Fruit fly (Drosophila melanogaster) whole organism, pupa: ENCODE results near the gene mip130.
A peak's percentile ranks its signal among the peaks of the same experiment; 100 is the strongest.

Source experiments
- CG10348 ChIP-seq: fragments of 200-800 bp; sonication (Bioruptor generic); IDR thresholded peaks from 2 replicates; pipeline ENCODE4 v1.3.6; 2022; ENCODE audit warnings: missing biosample characterization, missing genetic modification characterization
- CG12605 ChIP-seq: fragments of 200-800 bp; sonication (Bioruptor generic); IDR thresholded peaks from 2 replicates; pipeline ENCODE4 v1.3.6; 2022; ENCODE audit warnings: missing biosample characterization, missing genetic modification characterization
- CG13204 ChIP-seq: fragments of 200-800 bp; sonication (Bioruptor generic); optimal IDR thresholded peaks from 2 replicates; lab custom pipeline; 2018; ENCODE audit warnings: missing biosample characterization, mild to moderate bottlenecking, missing genetic modification characterization, moderate library complexity
- CG14655 ChIP-seq: fragments of 200-800 bp; sonication (Bioruptor generic); optimal IDR thresholded peaks from 3 replicates; lab custom pipeline; 2017; ENCODE audit warnings: mild to moderate bottlenecking, missing biosample characterization, missing genetic modification reagents, missing genetic modification characterization
- CG15710 ChIP-seq: fragments of 200-800 bp; sonication (Bioruptor generic); optimal IDR thresholded peaks from 2 replicates; lab custom pipeline; 2018; ENCODE audit warnings: missing biosample characterization, mild to moderate bottlenecking, missing genetic modification characterization, moderate library complexity
- CG17806 ChIP-seq: fragments of 200-800 bp; sonication (Bioruptor generic); optimal IDR thresholded peaks from 2 replicates; lab custom pipeline; 2018; ENCODE audit warnings: missing biosample characterization, mild to moderate bottlenecking, missing genetic modification characterization, moderate library complexity
- CG32121 ChIP-seq: fragments of 200-800 bp; sonication (Bioruptor generic); IDR thresholded peaks from 2 replicates; pipeline ENCODE4 v1.3.6; 2022; ENCODE audit warnings: missing biosample characterization, missing genetic modification characterization
- CG34367 ChIP-seq: fragments of 200-800 bp; sonication (Bioruptor generic); optimal IDR thresholded peaks from 2 replicates; lab custom pipeline; 2018; ENCODE audit warnings: missing biosample characterization, mild to moderate bottlenecking, missing genetic modification characterization
- CG4496 ChIP-seq: fragments of 200-800 bp; sonication (Bioruptor generic); IDR thresholded peaks from 3 replicates; pipeline ENCODE4 v1.3.6; 2022; ENCODE audit warnings: missing biosample characterization, missing genetic modification characterization
- CG8159 ChIP-seq: fragments of 200-800 bp; sonication (Bioruptor generic); optimal IDR thresholded peaks from 3 replicates; lab custom pipeline; 2018; ENCODE audit warnings: missing biosample characterization, mild to moderate bottlenecking, missing genetic modification characterization, moderate library complexity
- CG8301 ChIP-seq: fragments of 200-800 bp; sonication (Bioruptor generic); optimal IDR thresholded peaks from 2 replicates; lab custom pipeline; 2018; ENCODE audit warnings: missing biosample characterization, mild to moderate bottlenecking, missing genetic modification characterization
- CG9948 ChIP-seq: fragments of 200-800 bp; sonication (Bioruptor generic); optimal IDR thresholded peaks from 2 replicates; lab custom pipeline; 2018; ENCODE audit warnings: missing biosample characterization, mild to moderate bottlenecking, missing genetic modification characterization, moderate library complexity
- D1 ChIP-seq: fragments of 200-800 bp; sonication (Bioruptor generic); optimal IDR thresholded peaks from 2 replicates; lab custom pipeline; 2018; ENCODE audit warnings: missing biosample characterization, mild to moderate bottlenecking, missing genetic modification characterization, moderate library complexity
- EcR ChIP-seq: fragments of 200-800 bp; sonication (Bioruptor generic); optimal IDR thresholded peaks from 3 replicates; lab custom pipeline; 2019; ENCODE audit warnings: missing biosample characterization, missing genetic modification characterization, mild to moderate bottlenecking, moderate library complexity, missing genetic modification reagents
- Ets98B ChIP-seq: fragments of 200-800 bp; sonication (Bioruptor generic); IDR thresholded peaks from 2 replicates; pipeline ENCODE4 v1.3.6; 2022; ENCODE audit warnings: missing biosample characterization, missing genetic modification characterization
- Pif1A ChIP-seq: fragments of 200-800 bp; sonication (Bioruptor generic); optimal IDR thresholded peaks from 3 replicates; lab custom pipeline; 2016; ENCODE audit warnings: missing biosample characterization, missing genetic modification characterization
- Pif1B ChIP-seq: fragments of 200-800 bp; sonication (Bioruptor generic); optimal IDR thresholded peaks from 3 replicates; lab custom pipeline; 2016; ENCODE audit warnings: missing biosample characterization, missing genetic modification characterization
- Snoo ChIP-seq: fragments of 200-800 bp; sonication (Bioruptor generic); optimal IDR thresholded peaks from 3 replicates; lab custom pipeline; 2017; ENCODE audit warnings: missing biosample characterization, mild to moderate bottlenecking, missing genetic modification characterization, inconsistent platforms
- fd96Ca ChIP-seq: fragments of 200-800 bp; sonication (Bioruptor generic); IDR thresholded peaks from 3 replicates; pipeline ENCODE4 v1.3.6; 2022; ENCODE audit warnings: missing biosample characterization, missing genetic modification characterization
- gl ChIP-seq: fragments of 200-800 bp; sonication (Bioruptor generic); optimal IDR thresholded peaks from 2 replicates; lab custom pipeline; 2018; ENCODE audit warnings: missing biosample characterization, mild to moderate bottlenecking, missing genetic modification characterization
- rn ChIP-seq: fragments of 200-800 bp; sonication (Bioruptor generic); IDR thresholded peaks from 2 replicates; pipeline ENCODE4 v1.3.6; 2022; ENCODE audit warnings: missing biosample characterization, missing genetic modification characterization

The mip130 gene

dm6 chrX:1944245-1945114 is 36.4 kb downstream of the mip130 start:
- TF ChIP-seq CG32121 (GFP tag; lab: Robert Waterston, UW) (no peak), CG9948 (peak; percentile 5), Pif1B (GFP tag; lab: Kevin White, UChicago) (no peak), CG17806 (tag; lab: Kevin White, UChicago) (peak; percentile 26), CG15710 (peak; percentile 4), EcR (GFP tag; lab: Kevin White, UChicago) (no peak), Pif1A (GFP tag; lab: Kevin White, UChicago) (no peak), fd96Ca (GFP tag; lab: Robert Waterston, UW) (peak; percentile 58; the same call in 1 of the 3 replicates), D1 (no peak), CG34367 (no peak), rn (no peak), CG14655 (GFP tag; lab: Kevin White, UChicago) (no peak), gl (tag; lab: Kevin White, UChicago) (no peak), Snoo (tag; lab: Kevin White, UChicago) (peak; percentile 65), CG13204 (GFP tag; lab: Kevin White, UChicago) (no peak), CG12605 (no peak), Ets98B (GFP tag; lab: Robert Waterston, UW) (no peak), CG4496 (GFP tag; lab: Robert Waterston, UW) (no peak), CG8301 (tag; lab: Kevin White, UChicago) (peak; percentile 17), CG10348 (GFP tag; lab: Robert Waterston, UW) (no peak), CG8159 (tag; lab: Kevin White, UChicago) (peak; percentile 30)

dm6 chrX:1945241-1945640 is 37.2 kb downstream of the mip130 start:
- TF ChIP-seq Pif1A (GFP tag; lab: Kevin White, UChicago) (no peak), EcR (GFP tag; lab: Kevin White, UChicago) (peak; percentile 95), Snoo (tag; lab: Kevin White, UChicago) (no peak), fd96Ca (GFP tag; lab: Robert Waterston, UW) (no peak)

DNA sequence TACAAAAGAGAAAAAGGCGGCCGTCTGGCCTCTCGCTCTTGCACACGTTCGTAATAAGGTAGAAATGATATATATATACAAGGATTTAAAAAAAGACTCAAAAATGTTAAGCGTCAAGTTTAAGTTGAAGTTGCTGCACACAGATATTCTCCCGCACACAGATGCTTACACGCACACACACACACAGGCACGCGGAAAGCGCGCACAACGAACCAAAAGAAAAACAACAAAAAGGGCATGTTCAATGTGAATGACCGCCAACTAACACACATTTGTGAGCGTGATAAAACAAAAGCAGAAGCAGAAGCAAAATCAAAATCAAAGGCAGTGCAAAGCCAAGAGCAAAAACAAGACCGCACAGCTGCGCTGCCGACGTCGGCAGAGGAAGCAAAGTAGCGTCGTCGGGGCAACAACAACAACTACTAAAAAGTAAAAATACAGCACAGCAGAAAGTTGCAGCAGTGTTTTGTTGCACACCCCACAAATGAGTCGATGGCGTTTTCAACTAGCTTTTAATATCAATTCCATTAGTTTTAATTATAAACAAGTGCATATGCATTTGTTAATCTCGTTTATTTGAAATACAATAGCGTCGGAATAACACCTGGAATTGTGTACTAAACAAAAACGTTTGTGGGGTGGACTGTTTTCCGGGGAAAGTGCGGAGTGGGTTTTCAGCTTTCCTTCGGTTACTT is 39.3 kb downstream of the mip130 start:
- TF ChIP-seq CG4496 (GFP tag; lab: Robert Waterston, UW) = peak; percentile 99
- TF ChIP-seq fd96Ca (GFP tag; lab: Robert Waterston, UW) = peak; percentile 99
- peak; percentile 92 for TF ChIP-seq gl (tag; lab: Kevin White, UChicago)
- peak; percentile 98 for TF ChIP-seq Ets98B (GFP tag; lab: Robert Waterston, UW)
- peak; percentile 94 for TF ChIP-seq D1
- peak; percentile 98 for TF ChIP-seq CG32121 (GFP tag; lab: Robert Waterston, UW)
- TF ChIP-seq CG8159 (tag; lab: Kevin White, UChicago) = peak; percentile 96
- TF ChIP-seq CG34367 = peak; percentile 97
- TF ChIP-seq CG12605 = peak; percentile 97
- peak; percentile 97 for TF ChIP-seq CG17806 (tag; lab: Kevin White, UChicago)
- peak; percentile 98 for TF ChIP-seq CG9948
- TF ChIP-seq Snoo (tag; lab: Kevin White, UChicago) = peak; percentile 98
- TF ChIP-seq CG13204 (GFP tag; lab: Kevin White, UChicago) = peak; percentile 93
- TF ChIP-seq CG15710 = peak; percentile 97
- peak; percentile 98 for TF ChIP-seq CG8301 (tag; lab: Kevin White, UChicago)
- TF ChIP-seq CG10348 (GFP tag; lab: Robert Waterston, UW) = peak; percentile 65
- peak; percentile 95 for TF ChIP-seq rn
- TF ChIP-seq CG14655 (GFP tag; lab: Kevin White, UChicago) = peak; percentile 99
- TF ChIP-seq Pif1B (GFP tag; lab: Kevin White, UChicago) = peak; percentile 98
- peak; percentile 99 for TF ChIP-seq Pif1A (GFP tag; lab: Kevin White, UChicago)
- TF ChIP-seq EcR (GFP tag; lab: Kevin White, UChicago) = peak; percentile 96

DNA sequence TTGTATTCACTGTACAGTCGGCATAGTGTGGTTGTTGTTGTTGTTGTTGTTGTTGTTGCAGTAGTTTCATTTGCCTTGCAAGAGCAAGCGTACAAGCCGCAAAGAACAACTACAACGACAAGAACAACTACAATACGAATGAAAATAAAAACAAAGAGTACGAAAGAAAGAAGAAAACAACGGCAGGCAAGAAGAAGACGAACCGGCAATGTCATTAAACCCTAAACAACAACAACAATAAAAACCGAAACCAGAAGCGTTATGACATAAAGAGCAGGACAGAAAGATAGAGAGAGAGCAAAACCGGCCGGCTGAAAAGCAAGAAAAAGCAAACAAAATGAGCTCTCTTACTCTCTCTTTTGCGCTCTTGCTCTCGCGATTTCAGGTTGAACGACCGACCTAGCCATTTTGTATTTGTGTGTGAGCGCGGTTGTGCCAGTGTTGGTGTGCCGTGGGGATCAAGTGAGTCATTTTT is 39.9 kb downstream of the mip130 start:
- TF ChIP-seq CG8159 (tag; lab: Kevin White, UChicago) (no peak), gl (tag; lab: Kevin White, UChicago) (peak; percentile 10), CG15710 (peak; percentile 5), Pif1A (GFP tag; lab: Kevin White, UChicago) (peak; percentile 40), CG17806 (tag; lab: Kevin White, UChicago) (no peak), EcR (GFP tag; lab: Kevin White, UChicago) (peak; percentile 100), CG13204 (GFP tag; lab: Kevin White, UChicago) (peak; percentile 26)

DNA sequence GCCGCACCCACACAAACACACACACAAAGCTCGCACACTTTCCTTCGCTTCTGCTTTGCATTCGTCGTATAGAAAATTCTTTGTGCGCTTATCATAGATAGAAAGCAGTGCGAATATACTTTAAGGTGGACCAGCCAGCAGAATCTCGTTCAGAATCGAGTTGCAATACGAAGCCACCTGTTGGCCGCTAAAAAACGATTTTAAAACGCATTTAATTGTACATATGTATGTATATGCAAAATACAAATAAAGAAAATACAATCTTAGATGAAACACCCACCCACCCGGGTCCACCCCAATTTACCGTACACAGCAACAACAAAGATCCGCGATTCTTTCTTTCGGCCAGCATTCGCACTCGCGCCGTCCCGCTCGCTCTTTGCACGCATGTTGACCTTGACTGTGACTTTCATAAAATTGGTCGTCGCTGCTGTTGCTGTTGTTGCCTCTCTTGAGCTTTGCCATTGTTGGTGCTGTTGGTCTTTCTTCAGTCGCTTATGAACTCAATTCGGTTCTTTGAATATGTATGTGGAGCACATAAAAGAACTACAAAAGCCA is 40.5 kb downstream of the mip130 start:
- TF ChIP-seq Pif1B (GFP tag; lab: Kevin White, UChicago) = peak; percentile 93
- peak; percentile 99 for TF ChIP-seq CG8159 (tag; lab: Kevin White, UChicago)
- no peak for TF ChIP-seq CG10348 (GFP tag; lab: Robert Waterston, UW)
- peak; percentile 95 for TF ChIP-seq CG8301 (tag; lab: Kevin White, UChicago)
- peak; percentile 96 for TF ChIP-seq CG12605
- TF ChIP-seq fd96Ca (GFP tag; lab: Robert Waterston, UW) = peak; percentile 97
- TF ChIP-seq rn = peak; percentile 84
- TF ChIP-seq Pif1A (GFP tag; lab: Kevin White, UChicago) = peak; percentile 93
- TF ChIP-seq CG15710 = peak; percentile 86
- TF ChIP-seq D1 = peak; percentile 44
- TF ChIP-seq CG13204 (GFP tag; lab: Kevin White, UChicago) = peak; percentile 66
- peak; percentile 85 for TF ChIP-seq CG9948
- peak; percentile 94 for TF ChIP-seq Ets98B (GFP tag; lab: Robert Waterston, UW)
- peak; percentile 88 for TF ChIP-seq CG17806 (tag; lab: Kevin White, UChicago)
- peak; percentile 69 for TF ChIP-seq gl (tag; lab: Kevin White, UChicago)
- TF ChIP-seq CG32121 (GFP tag; lab: Robert Waterston, UW) = peak; percentile 94
- TF ChIP-seq CG14655 (GFP tag; lab: Kevin White, UChicago) = peak; percentile 95
- peak; percentile 98 for TF ChIP-seq CG4496 (GFP tag; lab: Robert Waterston, UW)
- no peak for TF ChIP-seq EcR (GFP tag; lab: Kevin White, UChicago)
- peak; percentile 91 for TF ChIP-seq CG34367
- peak; percentile 90 for TF ChIP-seq Snoo (tag; lab: Kevin White, UChicago)
- TF ChIP-seq, all 21 proteins: peak for 19
